Worm (Caenorhabditis elegans) whole organism, late embryonic: ENCODE measurements around the gene C16C8.9.

Experiments used
- nhr-11 ChIP-seq: fragments of 150-350 bp; optimal IDR thresholded peaks from 2 replicates; lab custom pipeline; 2014; ENCODE audit warnings: missing biosample characterization, missing genetic modification characterization
- tbx-2 ChIP-seq: sonication (generic microtip); optimal IDR thresholded peaks from 2 replicates; lab custom pipeline; 2016; ENCODE audit warnings: missing genetic modification characterization, missing compliant biosample characterization

DNA sequence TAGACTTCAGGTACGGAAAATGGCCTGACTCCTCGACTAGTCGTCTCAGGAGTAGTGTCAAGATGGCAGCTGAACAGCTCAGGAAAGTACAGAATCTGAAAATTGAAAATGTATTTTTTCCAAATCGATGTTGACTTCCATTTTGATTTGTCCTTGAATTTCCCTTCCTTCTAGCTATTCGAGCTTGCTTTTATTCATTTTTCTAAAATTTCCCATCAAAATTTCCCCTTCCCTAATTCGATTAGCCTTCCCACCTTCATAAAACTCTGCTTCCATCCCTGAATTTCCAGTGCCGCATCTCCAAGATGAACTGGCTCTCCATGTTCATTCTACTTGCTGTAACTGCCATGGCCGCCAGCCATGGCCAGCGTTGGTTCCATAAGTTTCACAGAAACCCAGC lies 9.8 kb upstream of the C16C8.9 start, which contains the start of gene Y49F6B.6:
- TF ChIP-seq nhr-11 (tag; lab: Kevin White, UChicago) (no peak), tbx-2 (tag; lab: Kevin White, UChicago) (no peak)
